Fruit fly (Drosophila melanogaster): ENCODE results near the gene Sfp38D.

- TF ChIP-seq Blimp-1 (GFP tag; optimal IDR thresholded peaks at IDR 0.05) (no peak), fd59A (GFP tag; optimal IDR thresholded peaks at IDR 0.05) (no peak), CG10669 (GFP tag; optimal IDR thresholded peaks at IDR 0.05) (no peak), vri (GFP tag; optimal IDR thresholded peaks at IDR 0.05) (no peak), CG34406 (GFP tag; optimal IDR thresholded peaks at IDR 0.05) (no peak), Met (GFP tag; optimal IDR thresholded peaks at IDR 0.05) (no peak), CG9139 (GFP tag; optimal IDR thresholded peaks at IDR 0.05) (no peak), lz (GFP tag; optimal IDR thresholded peaks at IDR 0.05) (no peak)
These were observed 6.5 kb upstream of the Sfp38D start, which contains the start of gene CG17472 for dm6 chr2L:20634215-20634614.
